Worm (Caenorhabditis elegans): ENCODE data around the gene atz-1.

ce11 chrIV:12385061-12385460, 9.1 kb upstream of the atz-1 start, which contains the start of gene F28D1.6:
- TF ChIP-seq T22C8.4 (GFP tag; IDR thresholded peaks at IDR 0.05) (no peak), ztf-23 (GFP tag; IDR thresholded peaks at IDR 0.05) (no peak), med-1 (GFP tag; optimal IDR thresholded peaks at IDR 0.05; ENCODE audit: insufficient read depth) (no peak), klf-2 (GFP tag; conservative IDR thresholded peaks at IDR 0.05) (no peak), flt-1 (GFP tag; IDR thresholded peaks at IDR 0.05) (no peak)

Data from whole organism, midembryonic.